Fruit fly (Drosophila melanogaster) whole organism, larva: ENCODE data around the gene mus201.
A peak's percentile ranks its signal among the peaks of the same experiment; 100 is the strongest.

Experiments used
- noc ChIP-seq: fragments of 200-800 bp; sonication (Bioruptor generic); optimal IDR thresholded peaks from 3 replicates; lab custom pipeline; 2019; ENCODE audit warnings: missing biosample characterization, mild to moderate bottlenecking, missing genetic modification characterization, moderate library complexity

The mus201 gene

dm6 chr2L:8437176-8437575 is 793 bp upstream of the mus201 start, which contains the start of the genes D12 and Chrac-14:
D12 (minus strand) TSS chr2L:8437365.
Chrac-14 (plus strand) TSS chr2L:8437405.
- no peak for TF ChIP-seq noc (tag; lab: Kevin White, UChicago)

dm6 chr2L:8442147-8442546 is 4.2 kb downstream of the mus201 start, which contains the start of gene CG31897:
CG31897 (plus strand) TSS chr2L:8442447.
- no peak for TF ChIP-seq noc (tag; lab: Kevin White, UChicago)

- TF ChIP-seq noc (tag; lab: Kevin White, UChicago) = no peak
Observed at dm6 chr2L:8449358-8449757, 11.4 kb downstream of the mus201 start, which contains the start of gene Aasdh. Aasdh (minus strand) TSS chr2L:8449576.

dm6 chr2L:8451497-8451896 is 13.5 kb downstream of the mus201 start:
- no peak for TF ChIP-seq noc (tag; lab: Kevin White, UChicago)

dm6 chr2L:8461782-8462453 is 23.9 kb downstream of the mus201 start:
- peak; percentile 24 for TF ChIP-seq noc (tag; lab: Kevin White, UChicago)

- TF ChIP-seq noc (tag; lab: Kevin White, UChicago) = peak; percentile 55
Observed at dm6 chr2L:8463144-8464106, 25.5 kb downstream of the mus201 start, which contains the start of gene Agpat2. Agpat2 (minus strand) TSS chr2L:8463994.

- TF ChIP-seq noc (tag; lab: Kevin White, UChicago) = peak; percentile 34
Observed at dm6 chr2L:8464107-8464582, 26.2 kb downstream of the mus201 start, which contains the start of gene prg. prg (plus strand) TSS chr2L:8464488.

- no peak for TF ChIP-seq noc (tag; lab: Kevin White, UChicago)
Observed at dm6 chr2L:8466643-8467042, 28.7 kb downstream of the mus201 start, which contains the start of gene dachs. dachs (plus strand) TSS chr2L:8466817.

- no peak for TF ChIP-seq noc (tag; lab: Kevin White, UChicago)
Observed at dm6 chr2L:8468929-8469681, 31.1 kb downstream of the mus201 start.

dm6 chr2L:8471667-8472066 is 33.7 kb downstream of the mus201 start:
- TF ChIP-seq noc (tag; lab: Kevin White, UChicago) = no peak

dm6 chr2L:8473448-8473847 is 35.5 kb downstream of the mus201 start:
- TF ChIP-seq noc (tag; lab: Kevin White, UChicago) = no peak

dm6 chr2L:8477049-8477448 is 39.1 kb downstream of the mus201 start, which contains the start of gene CheA29a:
CheA29a (plus strand) TSS chr2L:8477349.
- no peak for TF ChIP-seq noc (tag; lab: Kevin White, UChicago)

dm6 chr2L:8477971-8478370 is 40.0 kb downstream of the mus201 start:
- no peak for TF ChIP-seq noc (tag; lab: Kevin White, UChicago)

- TF ChIP-seq noc (tag; lab: Kevin White, UChicago) = no peak
Observed at dm6 chr2L:8478379-8478778, 40.4 kb downstream of the mus201 start.
